In the genomic region with DNA sequence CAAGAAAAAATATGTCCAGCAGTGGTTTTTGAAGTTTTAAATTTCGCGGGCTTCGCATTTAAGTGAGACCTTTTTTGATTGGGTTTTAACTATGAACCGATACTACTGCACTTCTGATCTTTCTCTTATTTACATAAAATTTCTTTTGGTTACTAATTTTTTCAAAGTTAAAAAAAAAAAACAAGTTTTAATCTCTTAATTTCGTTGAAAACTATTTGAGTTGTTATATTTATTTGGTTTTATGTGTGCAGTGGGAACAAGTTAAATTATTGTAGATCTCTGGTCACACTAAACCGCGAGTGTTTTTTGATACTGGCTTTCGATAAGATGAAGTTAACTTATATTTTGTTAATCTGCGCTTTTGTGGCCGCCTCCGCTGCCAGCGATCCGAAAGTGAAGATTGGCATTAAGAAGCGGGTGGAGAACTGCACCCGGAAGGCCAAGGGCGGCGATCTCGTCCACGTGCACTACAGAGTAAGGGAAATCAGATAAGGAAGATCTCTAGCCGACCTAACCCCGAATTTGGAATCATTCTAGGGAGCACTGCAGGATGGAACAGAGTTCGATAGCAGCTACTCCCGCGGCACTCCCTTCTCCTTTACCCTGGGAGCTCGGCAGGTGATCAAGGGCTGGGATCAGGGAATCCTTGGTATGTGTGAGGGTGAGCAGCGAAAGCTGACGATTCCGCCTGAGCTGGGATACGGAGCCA, we compare ENCODE assay signal across 1 fruit fly cellular context.
A peak's percentile ranks its signal among the peaks of the same experiment; 100 is the strongest.
TF ChIP-seq lines count a peak whose summit lies in the region.

Gene CG14715, plus strand, starts transcription at position 267 of the 709 bp plus-strand sequence.

TF ChIP-seq in whole organism, embryonic, 481 proteins besides CTCF, POLR2A, EP300 and RAD21 (continued from another document and continues in another):
- TF ChIP-seq CG6791 (GFP tag; IDR thresholded peaks at IDR 0.05; lab: Robert Waterston, UW; ENCODE audit: partially characterized antibody) (no peak), Hsf (GFP tag; optimal IDR thresholded peaks at IDR 0.05; lab: Kevin White, UChicago) (peak; percentile 59), CG11247 (GFP tag; IDR thresholded peaks at IDR 0.05; lab: Robert Waterston, UW) (no peak), CG2889 (GFP tag; IDR thresholded peaks at IDR 0.05; lab: Robert Waterston, UW) (no peak), tup (GFP tag; optimal IDR thresholded peaks at IDR 0.05; lab: Kevin White, UChicago) (no peak), Jarid2 (GFP tag; optimal IDR thresholded peaks at IDR 0.05; lab: Kevin White, UChicago) (no peak), GATAe (GFP tag; conservative IDR thresholded peaks at IDR 0.05; lab: Robert Waterston, UW) (peak; percentile 52; the same call in 1 of the 2 replicates), Ets65A (GFP tag; lab: Kevin White, UChicago) (peak; percentile 85), CG4424 (GFP tag; optimal IDR thresholded peaks at IDR 0.05; lab: Kevin White, UChicago) (no peak), az2 (GFP tag; optimal IDR thresholded peaks at IDR 0.05; lab: Kevin White, UChicago) (peak; percentile 50), CG15601 (tag; optimal IDR thresholded peaks at IDR 0.05; lab: Kevin White, UChicago) (peak; percentile 57), CG18476 (GFP tag; optimal IDR thresholded peaks at IDR 0.05; lab: Kevin White, UChicago) (peak; percentile 77), HmgD (GFP tag; optimal IDR thresholded peaks at IDR 0.05; lab: Kevin White, UChicago) (peak; percentile 32), CG33213 (GFP tag; optimal IDR thresholded peaks at IDR 0.05; lab: Kevin White, UChicago) (peak; percentile 64), Opbp (GFP tag; IDR thresholded peaks at IDR 0.05; lab: Robert Waterston, UW; ENCODE audit: partially characterized antibody) (no peak), phol (tag; optimal IDR thresholded peaks at IDR 0.05; lab: Kevin White, UChicago) (peak; percentile 71), Max (GFP tag; optimal IDR thresholded peaks at IDR 0.05; lab: Kevin White, UChicago) (peak; percentile 29), CG7786 (GFP tag; optimal IDR thresholded peaks at IDR 0.05; lab: Kevin White, UChicago) (peak; percentile 1), CG6175 (GFP tag; IDR thresholded peaks at IDR 0.05; lab: Robert Waterston, UW) (no peak), sqz (GFP tag; optimal IDR thresholded peaks at IDR 0.05; lab: Kevin White, UChicago) (no peak), D19A (tag; optimal IDR thresholded peaks at IDR 0.05; lab: Kevin White, UChicago) (no peak), luna (GFP tag; optimal IDR thresholded peaks at IDR 0.05; lab: Kevin White, UChicago) (no peak), tin (GFP tag; optimal IDR thresholded peaks at IDR 0.05; lab: Kevin White, UChicago) (peak; percentile 44), Elba2 (GFP tag; optimal IDR thresholded peaks at IDR 0.05; lab: Kevin White, UChicago) (peak; percentile 4), CG31224 (GFP tag; IDR thresholded peaks at IDR 0.05; lab: Robert Waterston, UW) (no peak), Dek (tag; optimal IDR thresholded peaks at IDR 0.05; lab: Kevin White, UChicago) (peak; percentile 38), CG12299 (tag; optimal IDR thresholded peaks at IDR 0.05; lab: Kevin White, UChicago) (no peak), emc (GFP tag; optimal IDR thresholded peaks at IDR 0.05; lab: Kevin White, UChicago) (no peak), Blimp-1 (GFP tag; optimal IDR thresholded peaks at IDR 0.05; lab: Kevin White, UChicago) (peak; percentile 37), Oaz (GFP tag; IDR thresholded peaks at IDR 0.05; lab: Robert Waterston, UW) (no peak), vnd (GFP tag; IDR thresholded peaks at IDR 0.05; lab: Robert Waterston, UW; ENCODE audit: partially characterized antibody) (no peak), Lhr (GFP tag; optimal IDR thresholded peaks at IDR 0.05; lab: Kevin White, UChicago) (peak; percentile 89), CG8944 (GFP tag; optimal IDR thresholded peaks at IDR 0.05; lab: Kevin White, UChicago) (peak; percentile 35), h (optimal IDR thresholded peaks at IDR 0.05; lab: Kevin White, UChicago) (no peak), Gug (GFP tag; IDR thresholded peaks at IDR 0.05; lab: Robert Waterston, UW) (peak; percentile 53; the same call in 1 of the 4 replicates), pho (GFP tag; optimal IDR thresholded peaks at IDR 0.05; lab: Kevin White, UChicago) (peak; percentile 51), ssp (GFP tag; IDR thresholded peaks at IDR 0.05; lab: Robert Waterston, UW) (peak; percentile 88), chinmo (GFP tag; IDR thresholded peaks at IDR 0.05; lab: Robert Waterston, UW; ENCODE audit: partially characterized antibody) (no peak), exex (tag; optimal IDR thresholded peaks at IDR 0.05; lab: Kevin White, UChicago) (peak; percentile 10), CG4404 (GFP tag; IDR thresholded peaks at IDR 0.05; lab: Robert Waterston, UW) (no peak), gem (tag; optimal IDR thresholded peaks at IDR 0.05; lab: Kevin White, UChicago) (peak; percentile 72), Tbp (GFP tag; optimal IDR thresholded peaks at IDR 0.05; lab: Kevin White, UChicago) (no peak), CG14710 (tag; optimal IDR thresholded peaks at IDR 0.05; lab: Kevin White, UChicago) (peak; percentile 86), CG18262 (tag; optimal IDR thresholded peaks at IDR 0.05; lab: Kevin White, UChicago) (peak; percentile 31), salm (tag; optimal IDR thresholded peaks at IDR 0.05; lab: Kevin White, UChicago) (no peak), Sry-β (GFP tag; optimal IDR thresholded peaks at IDR 0.05; lab: Kevin White, UChicago) (no peak), twi (tag; optimal IDR thresholded peaks at IDR 0.05; lab: Kevin White, UChicago) (no peak), zfh2 (GFP tag; optimal IDR thresholded peaks at IDR 0.05; lab: Kevin White, UChicago) (peak; percentile 39), fu2 (GFP tag; optimal IDR thresholded peaks at IDR 0.05; lab: Kevin White, UChicago) (no peak), pfk (GFP tag; optimal IDR thresholded peaks at IDR 0.05; lab: Kevin White, UChicago) (no peak), tll (GFP tag; optimal IDR thresholded peaks at IDR 0.05; lab: Kevin White, UChicago) (peak in 1 of 2 experiments; percentile 10), CG9797 (GFP tag; optimal IDR thresholded peaks at IDR 0.05; lab: Kevin White, UChicago) (peak; percentile 80), mld (GFP tag; IDR thresholded peaks at IDR 0.05; lab: Robert Waterston, UW; ENCODE audit: partially characterized antibody) (no peak), CG6254 (GFP tag; optimal IDR thresholded peaks at IDR 0.05; lab: Kevin White, UChicago) (no peak), CG4617 (GFP tag; optimal IDR thresholded peaks at IDR 0.05; lab: Kevin White, UChicago; ENCODE audit: borderline replicate concordance) (peak; percentile 68), fru (optimal IDR thresholded peaks at IDR 0.05; lab: Kevin White, UChicago) (no peak), CG42726 (GFP tag; IDR thresholded peaks at IDR 0.05; lab: Robert Waterston, UW; ENCODE audit: partially characterized antibody) (no peak), HLH54F (GFP tag; optimal IDR thresholded peaks at IDR 0.05; lab: Kevin White, UChicago) (peak; percentile 4), slou (GFP tag; optimal IDR thresholded peaks at IDR 0.05; lab: Kevin White, UChicago) (no peak), B-H1 (GFP tag; IDR thresholded peaks at IDR 0.05; lab: Robert Waterston, UW) (0 out of 3 replicates have a peak, but pooled peaks have one; percentile 16), CG9437 (GFP tag; optimal IDR thresholded peaks at IDR 0.05; lab: Kevin White, UChicago) (no peak), CG15696 (tag; optimal IDR thresholded peaks at IDR 0.05; lab: Kevin White, UChicago) (peak; percentile 41), CG13424 (tag; optimal IDR thresholded peaks at IDR 0.05; lab: Kevin White, UChicago) (peak; percentile 51), HmgZ (tag; optimal IDR thresholded peaks at IDR 0.05; lab: Kevin White, UChicago) (peak; percentile 67), CG7963 (GFP tag; IDR thresholded peaks at IDR 0.05; lab: Robert Waterston, UW; ENCODE audit: partially characterized antibody) (no peak), seq (GFP tag; IDR thresholded peaks at IDR 0.05; lab: Robert Waterston, UW) (no peak), mirr (GFP tag; optimal IDR thresholded peaks at IDR 0.05; lab: Kevin White, UChicago) (no peak), CG34224 (GFP tag; IDR thresholded peaks at IDR 0.05; lab: Robert Waterston, UW; ENCODE audit: partially characterized antibody) (no peak), Stat92E (GFP tag; optimal IDR thresholded peaks at IDR 0.05; lab: Kevin White, UChicago) (no peak), CG18764 (GFP tag; optimal IDR thresholded peaks at IDR 0.05; lab: Kevin White, UChicago) (peak; percentile 8), CG11695 (GFP tag; IDR thresholded peaks at IDR 0.05; lab: Robert Waterston, UW) (0 out of 3 replicates have a peak, but pooled peaks have one; percentile 15), Pdp1 (GFP tag; optimal IDR thresholded peaks at IDR 0.05; lab: Kevin White, UChicago) (peak; percentile 34 to 63), CG15514 (GFP tag; optimal IDR thresholded peaks at IDR 0.05; lab: Kevin White, UChicago) (peak; percentile 86), PHDP (tag; optimal IDR thresholded peaks at IDR 0.05; lab: Kevin White, UChicago) (peak; percentile 28), knrl (GFP tag; IDR thresholded peaks at IDR 0.05; lab: Robert Waterston, UW; ENCODE audit: partially characterized antibody) (peak; percentile 65), CG2875 (GFP tag; optimal IDR thresholded peaks at IDR 0.05; lab: Kevin White, UChicago) (no peak), CG16815 (GFP tag; optimal IDR thresholded peaks at IDR 0.05; lab: Kevin White, UChicago) (no peak), CG9727 (GFP tag; optimal IDR thresholded peaks at IDR 0.05; lab: Kevin White, UChicago) (peak; percentile 30), Fer1 (GFP tag; optimal IDR thresholded peaks at IDR 0.05; lab: Kevin White, UChicago) (peak; percentile 7), dmrt99B (tag; optimal IDR thresholded peaks at IDR 0.05; lab: Kevin White, UChicago) (peak; percentile 5), Rx (GFP tag; IDR thresholded peaks at IDR 0.05; lab: Robert Waterston, UW) (0 out of 2 replicates have a peak, but pooled peaks have one; percentile 14), trem (tag; optimal IDR thresholded peaks at IDR 0.05; lab: Kevin White, UChicago) (peak; percentile 65), shn (GFP tag; optimal IDR thresholded peaks at IDR 0.05; lab: Kevin White, UChicago) (peak; percentile 48), CG31388 (GFP tag; optimal IDR thresholded peaks at IDR 0.05; lab: Kevin White, UChicago) (no peak), CG12744 (GFP tag; optimal IDR thresholded peaks at IDR 0.05; lab: Kevin White, UChicago) (peak; percentile 13), Xrp1 (GFP tag; IDR thresholded peaks at IDR 0.05; lab: Robert Waterston, UW) (peak; percentile 56; the same call in 1 of the 2 replicates), H15 (GFP tag; IDR thresholded peaks at IDR 0.05; lab: Robert Waterston, UW) (no peak), CG13894 (tag; optimal IDR thresholded peaks at IDR 0.05; lab: Kevin White, UChicago) (peak; percentile 4), CG1602 (GFP tag; optimal IDR thresholded peaks at IDR 0.05; lab: Kevin White, UChicago) (peak; percentile 33), zen (tag; optimal IDR thresholded peaks at IDR 0.05; lab: Kevin White, UChicago) (peak; percentile 18), Doc3 (GFP tag; IDR thresholded peaks at IDR 0.05; lab: Robert Waterston, UW; ENCODE audit: partially characterized antibody) (no peak), Dp (GFP tag; optimal IDR thresholded peaks at IDR 0.05; lab: Kevin White, UChicago) (peak; percentile 89), Meics (GFP tag; optimal IDR thresholded peaks at IDR 0.05; lab: Kevin White, UChicago) (peak; percentile 6), fd102C (GFP tag; optimal IDR thresholded peaks at IDR 0.05; lab: Kevin White, UChicago) (no peak), CG2199 (GFP tag; IDR thresholded peaks at IDR 0.05; lab: Robert Waterston, UW) (no peak), Med (GFP tag; lab: Kevin White, UChicago) (peak; percentile 55), tx (GFP tag; optimal IDR thresholded peaks at IDR 0.05; lab: Kevin White, UChicago) (peak; percentile 19), Camta (GFP tag; optimal IDR thresholded peaks at IDR 0.05; lab: Kevin White, UChicago) (peak; percentile 18), Hmr (GFP tag; optimal IDR thresholded peaks at IDR 0.05; lab: Kevin White, UChicago) (peak; percentile 56), CG10267 (tag; optimal IDR thresholded peaks at IDR 0.05; lab: Kevin White, UChicago) (peak; percentile 70), cato (GFP tag; optimal IDR thresholded peaks at IDR 0.05; lab: Kevin White, UChicago; ENCODE audit: borderline replicate concordance) (peak; percentile 52), CG6765 (GFP tag; optimal IDR thresholded peaks at IDR 0.05; lab: Kevin White, UChicago) (no peak), croc (GFP tag; conservative IDR thresholded peaks at IDR 0.05; lab: Robert Waterston, UW) (no peak), CG11398 (GFP tag; optimal IDR thresholded peaks at IDR 0.05; lab: Kevin White, UChicago) (no peak), tap (tag; optimal IDR thresholded peaks at IDR 0.05; lab: Kevin White, UChicago) (no peak), btn (GFP tag; optimal IDR thresholded peaks at IDR 0.05; lab: Kevin White, UChicago) (no peak), ab (GFP tag; optimal IDR thresholded peaks at IDR 0.05; lab: Kevin White, UChicago) (no peak), Nf-YA (GFP tag; IDR thresholded peaks at IDR 0.05; lab: Robert Waterston, UW) (no peak), CG13624 (GFP tag; optimal IDR thresholded peaks at IDR 0.05; lab: Kevin White, UChicago) (peak; percentile 51), Bteb2 (GFP tag; optimal IDR thresholded peaks at IDR 0.05; lab: Kevin White, UChicago) (no peak), CG17829 (tag; optimal IDR thresholded peaks at IDR 0.05; lab: Kevin White, UChicago) (peak; percentile 28), grau (tag; optimal IDR thresholded peaks at IDR 0.05; lab: Kevin White, UChicago) (peak; percentile 21), Nf-YB (GFP tag; optimal IDR thresholded peaks at IDR 0.05; lab: Kevin White, UChicago) (peak; percentile 8), CG12236 (GFP tag; optimal IDR thresholded peaks at IDR 0.05; lab: Kevin White, UChicago) (peak; percentile 9), CG14667 (GFP tag; IDR thresholded peaks at IDR 0.05; lab: Robert Waterston, UW) (0 out of 2 replicates have a peak, but pooled peaks have one; percentile 7), CG10209 (GFP tag; optimal IDR thresholded peaks at IDR 0.05; lab: Kevin White, UChicago) (no peak), CG7928 (GFP tag; optimal IDR thresholded peaks at IDR 0.05; lab: Kevin White, UChicago) (no peak), ERR (GFP tag; optimal IDR thresholded peaks at IDR 0.05; lab: Kevin White, UChicago) (no peak), Oli (tag; optimal IDR thresholded peaks at IDR 0.05; lab: Kevin White, UChicago) (peak; percentile 12), lab (GFP tag; optimal IDR thresholded peaks at IDR 0.05; lab: Kevin White, UChicago) (no peak), CG4820 (GFP tag; optimal IDR thresholded peaks at IDR 0.05; lab: Kevin White, UChicago) (peak; percentile 19), oc (tag; optimal IDR thresholded peaks at IDR 0.05; lab: Kevin White, UChicago) (no peak), CG43689 (GFP tag; IDR thresholded peaks at IDR 0.05; lab: Robert Waterston, UW) (no peak)
